Worm (Caenorhabditis elegans): ENCODE measurements around the gene DH11.5.

DH11.5 gene

DNA sequence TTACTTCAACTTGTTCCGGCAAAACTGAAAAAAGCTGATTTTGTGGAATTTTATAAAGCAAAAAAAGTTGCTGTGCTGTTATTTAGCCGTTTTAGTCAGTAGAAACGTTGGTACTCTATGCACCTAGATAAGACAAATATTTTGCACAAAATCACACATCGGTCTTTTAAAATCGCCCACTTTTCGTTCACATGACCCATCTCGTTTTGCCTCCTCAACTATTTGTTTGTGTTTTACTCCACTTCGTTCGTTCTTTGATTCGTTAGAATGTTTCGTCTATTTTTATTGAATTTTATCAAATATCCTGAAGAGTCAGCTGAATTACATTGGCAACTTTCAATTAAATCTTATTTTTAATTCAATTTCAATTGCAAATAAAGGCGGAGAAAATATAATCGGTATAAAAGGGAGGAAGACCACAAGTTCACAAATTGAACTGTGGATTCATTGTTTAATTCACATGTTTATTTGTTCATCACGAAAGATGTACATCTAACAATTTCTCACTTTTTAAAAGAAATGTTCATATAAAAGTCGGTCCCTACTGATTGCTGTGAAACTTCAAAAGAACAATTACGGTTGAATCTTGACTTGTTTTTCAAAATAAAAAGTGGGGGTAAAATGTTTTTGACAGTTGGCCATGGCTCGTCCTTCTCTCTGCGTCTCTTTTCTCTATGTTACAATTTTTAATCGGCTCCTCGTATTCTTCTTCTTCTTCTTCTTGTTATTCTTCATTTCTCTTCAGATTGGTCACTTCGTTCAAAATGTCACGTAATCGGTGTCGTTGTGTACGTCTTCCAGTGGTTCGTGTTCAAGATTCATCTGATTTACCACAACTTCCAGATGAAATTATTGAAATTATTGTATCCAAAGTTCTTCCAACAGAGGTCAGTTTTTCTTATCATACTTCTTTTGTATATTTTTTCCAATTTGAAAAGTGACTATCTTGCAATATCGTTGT lies 35.9 kb downstream of the DH11.5 start, which contains the start of gene DH11.2:
TSS of gene DH11.2 (plus strand) at position 746 of the 961 bp plus-strand sequence.
- TF ChIP-seq dao-5 (tag; optimal IDR thresholded peaks at IDR 0.05) (no peak), him-1 (tag; optimal IDR thresholded peaks at IDR 0.05) (no peak), W03F9.2 (tag; optimal IDR thresholded peaks at IDR 0.05) (no peak)

ce11 chrII:8015483-8015938 lies 39.1 kb downstream of the DH11.5 start:
- no peak for TF ChIP-seq dao-5 (tag; optimal IDR thresholded peaks at IDR 0.05)
- TF ChIP-seq W03F9.2 (tag; optimal IDR thresholded peaks at IDR 0.05): peak; percentile 29

DNA sequence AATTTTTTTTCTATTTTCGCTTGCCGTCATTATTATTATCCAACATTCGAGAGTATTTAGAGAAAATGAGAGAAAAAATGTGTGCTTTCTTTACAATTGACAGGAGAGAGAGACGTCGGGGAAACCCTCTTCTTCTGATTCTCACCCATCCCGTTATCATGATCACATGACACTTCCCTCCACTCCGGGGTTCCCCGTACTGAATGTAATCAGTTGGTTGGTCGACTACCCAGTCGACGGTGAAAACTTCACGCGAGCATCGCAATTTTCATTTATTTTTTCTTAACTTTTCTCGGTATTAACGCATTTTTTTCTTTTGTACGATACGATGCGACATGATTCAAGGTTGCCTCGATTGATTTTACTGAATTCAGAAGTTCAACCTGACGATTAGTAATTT lies 39.8 kb downstream of the DH11.5 start:
- peak; percentile 58 for TF ChIP-seq W03F9.2 (tag; optimal IDR thresholded peaks at IDR 0.05)
- no peak for TF ChIP-seq dao-5 (tag; optimal IDR thresholded peaks at IDR 0.05)

DNA sequence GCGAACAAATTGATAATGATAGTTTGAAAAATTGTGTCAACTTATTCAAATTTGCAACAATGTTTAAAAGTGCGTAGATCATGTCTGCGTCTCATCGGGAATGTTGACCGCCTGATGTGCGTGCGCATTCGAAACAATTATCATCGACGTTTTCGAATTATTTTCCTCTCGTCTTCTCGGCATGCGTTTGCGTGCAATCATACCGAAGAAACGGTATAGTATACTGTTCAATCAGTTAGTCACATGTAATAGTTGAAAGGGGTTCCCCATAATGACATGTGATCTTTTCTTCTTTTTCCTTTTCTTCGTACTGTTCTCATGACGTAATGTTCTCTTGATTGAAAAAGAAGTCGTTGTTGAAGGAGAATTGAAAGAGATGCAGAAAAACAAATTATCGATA lies 40.4 kb downstream of the DH11.5 start:
- TF ChIP-seq dao-5 (tag; optimal IDR thresholded peaks at IDR 0.05) (peak; percentile 37), W03F9.2 (tag; optimal IDR thresholded peaks at IDR 0.05) (peak; percentile 34), him-1 (tag; optimal IDR thresholded peaks at IDR 0.05) (no peak)

- TF ChIP-seq dao-5 (tag; optimal IDR thresholded peaks at IDR 0.05) (no peak), him-1 (tag; optimal IDR thresholded peaks at IDR 0.05) (no peak), W03F9.2 (tag; optimal IDR thresholded peaks at IDR 0.05) (no peak)
Observed at ce11 chrII:8017380-8017779, 41.0 kb downstream of the DH11.5 start, which contains the start of gene zyg-11. Gene zyg-11 (plus strand): TSS chrII:8017680.

DNA sequence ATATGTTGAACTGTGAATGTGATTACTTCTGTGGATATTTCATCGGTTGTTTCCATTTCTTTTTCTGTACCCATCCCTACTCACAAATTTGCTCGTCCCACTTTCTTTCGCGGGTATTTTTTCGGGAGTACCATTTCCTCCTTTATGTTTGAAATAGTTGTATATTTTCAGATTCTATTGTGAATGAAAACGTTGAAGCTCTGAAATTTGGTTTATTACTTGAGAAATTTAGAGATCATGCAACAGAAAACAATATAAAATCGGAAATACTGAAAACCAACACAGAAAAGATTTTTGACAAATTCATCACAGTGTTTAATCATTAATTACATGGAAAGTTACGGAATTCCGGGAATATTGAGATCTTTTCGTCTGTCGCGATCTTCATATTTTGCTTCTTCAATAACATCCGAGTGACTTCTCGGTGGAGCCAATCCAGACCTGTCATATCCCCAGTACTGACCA lies 44.2 kb downstream of the DH11.5 start:
- no peak for TF ChIP-seq dao-5 (tag; optimal IDR thresholded peaks at IDR 0.05)
- TF ChIP-seq W03F9.2 (tag; optimal IDR thresholded peaks at IDR 0.05): no peak
- TF ChIP-seq him-1 (tag; optimal IDR thresholded peaks at IDR 0.05): no peak

ce11 chrII:8022461-8022860 lies 46.1 kb downstream of the DH11.5 start, which contains the start of gene hda-2:
Gene hda-2 (minus strand): TSS chrII:8022561.
- TF ChIP-seq dao-5 (tag; optimal IDR thresholded peaks at IDR 0.05): no peak
- TF ChIP-seq W03F9.2 (tag; optimal IDR thresholded peaks at IDR 0.05): no peak
- TF ChIP-seq him-1 (tag; optimal IDR thresholded peaks at IDR 0.05): no peak

DNA sequence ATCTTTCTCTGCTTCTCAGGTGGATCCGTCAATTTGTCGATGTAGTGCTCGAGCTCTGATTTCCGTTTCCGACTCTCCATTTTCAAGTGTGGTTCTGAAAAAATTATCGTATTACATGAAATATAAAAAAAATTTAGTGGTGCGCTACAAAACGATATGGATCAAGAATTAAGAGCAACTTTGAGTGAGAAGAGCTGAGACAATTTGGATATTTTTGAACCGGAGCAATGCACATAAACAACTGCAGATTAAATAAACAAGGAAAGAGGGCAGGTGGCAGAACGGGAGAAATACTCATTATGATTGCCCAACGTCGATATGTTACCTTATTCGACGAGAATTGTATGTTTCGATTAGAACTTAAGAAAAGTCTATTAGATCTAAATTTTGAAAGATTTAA lies 51.3 kb downstream of the DH11.5 start, which contains the start of gene swsn-7:
TSS of gene swsn-7 (minus strand) at position 101 of the 400 bp plus-strand sequence.
- TF ChIP-seq dao-5 (tag; optimal IDR thresholded peaks at IDR 0.05) (no peak), W03F9.2 (tag; optimal IDR thresholded peaks at IDR 0.05) (no peak), him-1 (tag; optimal IDR thresholded peaks at IDR 0.05) (no peak)

DNA sequence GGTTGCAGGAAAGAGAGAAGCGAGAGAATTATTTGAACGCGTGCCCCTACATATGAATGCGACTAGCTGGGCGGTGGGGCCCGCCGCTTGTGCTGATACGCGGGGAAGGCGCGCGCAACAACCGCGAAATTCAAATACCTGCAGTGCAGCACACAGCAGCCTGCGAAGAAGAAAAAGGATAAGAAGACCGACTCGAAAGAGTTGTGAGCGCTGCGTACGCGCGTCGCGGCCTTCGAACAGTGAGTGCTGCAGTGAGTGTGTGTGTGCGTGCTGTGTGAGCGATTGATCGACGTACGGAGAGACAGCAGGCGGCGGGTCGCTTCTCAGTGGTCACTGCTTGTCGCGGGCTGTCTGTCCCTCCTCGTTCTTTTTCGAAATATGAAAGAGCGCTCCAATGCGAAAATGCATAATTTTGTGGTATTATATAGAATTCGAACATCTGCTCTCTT lies 51.9 kb downstream of the DH11.5 start:
- no peak for TF ChIP-seq W03F9.2 (tag; optimal IDR thresholded peaks at IDR 0.05)
- TF ChIP-seq him-1 (tag; optimal IDR thresholded peaks at IDR 0.05): peak; percentile 93
- peak; percentile 70 for TF ChIP-seq dao-5 (tag; optimal IDR thresholded peaks at IDR 0.05)

DNA sequence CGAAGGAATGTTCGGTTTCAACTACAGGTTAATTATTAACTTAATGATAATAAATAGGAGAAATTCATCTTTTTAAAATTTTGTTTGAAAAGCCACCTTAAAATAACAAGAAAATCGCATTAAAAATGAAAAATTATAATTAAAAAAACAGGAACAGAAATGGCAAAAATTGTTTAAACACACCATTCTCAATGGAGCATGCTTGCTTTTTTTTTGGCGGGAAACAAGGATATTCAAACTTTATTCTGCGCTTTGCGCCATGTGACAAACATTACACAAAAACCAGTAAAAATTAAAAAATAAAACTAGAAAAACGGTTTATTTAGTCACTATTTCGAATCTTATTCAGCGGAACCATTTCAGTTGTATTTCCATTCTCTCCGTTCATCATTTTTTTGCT lies 52.3 kb downstream of the DH11.5 start:
- TF ChIP-seq W03F9.2 (tag; optimal IDR thresholded peaks at IDR 0.05) (no peak), dao-5 (tag; optimal IDR thresholded peaks at IDR 0.05) (no peak), him-1 (tag; optimal IDR thresholded peaks at IDR 0.05) (no peak)

DNA sequence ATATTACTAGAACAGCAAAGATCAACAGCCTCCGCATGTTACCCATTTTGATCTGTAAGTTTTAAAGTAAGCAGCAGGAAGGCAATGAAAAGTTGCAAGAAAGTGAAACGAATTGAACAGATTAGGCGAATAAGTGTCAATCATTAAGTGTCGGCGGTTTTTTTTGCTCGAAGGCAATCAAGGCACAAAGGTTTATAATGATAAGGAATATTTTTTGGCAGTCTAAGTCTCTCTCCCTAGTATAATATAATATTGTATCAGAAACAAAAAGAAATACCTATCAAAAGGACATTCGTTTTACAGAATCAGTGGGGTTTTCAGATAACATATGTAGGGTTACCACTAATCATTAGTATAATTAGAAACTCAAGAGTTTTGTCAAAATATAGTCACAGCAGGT lies 56.2 kb downstream of the DH11.5 start, which contains the start of gene nrf-6:
TSS of gene nrf-6 (minus strand) at position 52 of the 400 bp plus-strand sequence.
- TF ChIP-seq W03F9.2 (tag; optimal IDR thresholded peaks at IDR 0.05) (no peak), him-1 (tag; optimal IDR thresholded peaks at IDR 0.05) (no peak), dao-5 (tag; optimal IDR thresholded peaks at IDR 0.05) (no peak)

DNA sequence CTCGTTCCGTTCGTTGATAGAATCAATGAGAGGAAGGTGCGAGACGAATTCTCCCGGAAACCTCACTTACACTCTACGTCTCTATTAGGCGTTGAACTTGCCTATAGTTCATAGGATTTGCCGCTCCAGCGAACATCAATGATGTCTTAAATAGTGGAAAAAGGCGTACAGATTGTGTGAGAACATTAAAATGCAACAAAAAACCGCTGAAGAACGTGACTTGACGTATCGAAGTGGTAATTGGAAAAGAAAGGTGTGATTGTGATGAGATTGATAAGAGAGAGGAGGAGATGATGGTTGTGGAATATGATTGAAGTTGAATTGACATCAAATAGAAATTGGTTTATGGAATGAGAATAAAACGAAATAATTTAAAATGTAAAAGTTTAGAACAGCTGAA lies 57.6 kb downstream of the DH11.5 start:
- TF ChIP-seq him-1 (tag; optimal IDR thresholded peaks at IDR 0.05) (no peak), W03F9.2 (tag; optimal IDR thresholded peaks at IDR 0.05) (no peak)

DNA sequence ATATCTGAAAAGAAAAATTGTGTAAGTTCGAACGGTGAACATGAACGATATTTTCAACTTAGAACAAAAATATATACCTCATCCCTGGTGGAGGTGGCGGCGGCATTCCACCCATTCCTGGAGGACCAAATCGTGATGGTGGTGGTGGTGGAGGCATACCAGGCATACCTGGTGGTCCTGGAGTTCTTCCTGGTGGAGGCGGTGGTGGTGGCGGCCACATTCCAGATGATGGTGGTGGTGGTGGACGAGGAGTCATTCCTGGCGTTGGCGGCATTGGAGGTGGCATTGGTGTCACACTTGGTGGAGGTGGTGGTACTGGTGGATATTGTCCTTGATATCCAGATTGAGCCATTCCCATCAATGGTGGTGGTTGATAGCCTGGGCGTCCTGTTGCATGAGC lies 58.2 kb downstream of the DH11.5 start:
- TF ChIP-seq him-1 (tag; optimal IDR thresholded peaks at IDR 0.05) (no peak), dao-5 (tag; optimal IDR thresholded peaks at IDR 0.05) (no peak), W03F9.2 (tag; optimal IDR thresholded peaks at IDR 0.05) (no peak)

DNA sequence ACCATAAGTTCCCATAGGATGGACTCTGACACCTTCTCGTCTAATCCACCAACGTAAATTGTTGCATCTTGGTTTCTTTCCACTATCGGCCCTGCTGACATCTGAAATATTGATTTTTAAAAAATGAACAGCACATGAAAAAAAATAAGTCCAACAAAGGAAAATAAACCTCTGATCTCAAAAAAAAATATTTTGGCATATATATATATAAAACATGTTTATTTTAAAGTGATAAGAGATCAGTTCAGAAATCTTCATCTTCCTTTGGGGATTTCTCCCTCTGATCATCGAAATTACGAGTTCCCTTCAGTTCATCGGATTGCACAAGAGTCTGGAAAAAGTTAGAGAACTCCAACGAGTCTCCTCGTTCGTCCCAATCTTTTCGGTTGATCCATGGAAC lies 59.3 kb downstream of the DH11.5 start, which contains the start of gene sap-49:
TSS of gene sap-49 (minus strand) at position 101 of the 400 bp plus-strand sequence.
- TF ChIP-seq dao-5 (tag; optimal IDR thresholded peaks at IDR 0.05): no peak
- no peak for TF ChIP-seq W03F9.2 (tag; optimal IDR thresholded peaks at IDR 0.05)
- no peak for TF ChIP-seq him-1 (tag; optimal IDR thresholded peaks at IDR 0.05)

Data from whole organism, L4/young adult.